Worm (Caenorhabditis elegans): ENCODE results near the gene ceh-43.

ceh-43 gene

DNA sequence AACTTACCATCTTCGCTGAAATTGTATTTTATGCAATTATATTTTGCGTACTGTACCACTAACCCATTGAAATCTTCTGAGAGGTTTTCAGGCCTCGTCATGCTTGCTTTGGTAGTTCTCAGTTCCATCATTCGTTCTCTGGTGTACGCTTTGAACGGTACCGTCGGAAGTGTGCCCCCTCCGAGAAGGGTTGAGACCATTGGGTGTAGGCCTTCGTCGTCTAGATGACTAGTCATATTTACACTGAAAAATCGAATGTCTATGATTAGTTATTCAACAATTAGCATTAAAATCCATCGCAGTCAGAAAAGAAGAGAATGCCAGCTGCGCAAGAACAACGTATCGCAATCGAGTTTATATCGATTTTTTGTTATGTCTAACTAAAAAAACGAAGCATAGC, 25.2 kb upstream of the ceh-43 start, which contains the start of gene ifet-1:
TSS of gene ifet-1 (minus strand) at position 243 of the 400 bp plus-strand sequence.
- TF ChIP-seq ama-1 (optimal IDR thresholded peaks at IDR 0.05): peak; percentile 12
- TF ChIP-seq snpc-4 (tag; optimal IDR thresholded peaks at IDR 0.05): no peak
- no peak for TF ChIP-seq lsy-12 (tag; optimal IDR thresholded peaks at IDR 0.05)

DNA sequence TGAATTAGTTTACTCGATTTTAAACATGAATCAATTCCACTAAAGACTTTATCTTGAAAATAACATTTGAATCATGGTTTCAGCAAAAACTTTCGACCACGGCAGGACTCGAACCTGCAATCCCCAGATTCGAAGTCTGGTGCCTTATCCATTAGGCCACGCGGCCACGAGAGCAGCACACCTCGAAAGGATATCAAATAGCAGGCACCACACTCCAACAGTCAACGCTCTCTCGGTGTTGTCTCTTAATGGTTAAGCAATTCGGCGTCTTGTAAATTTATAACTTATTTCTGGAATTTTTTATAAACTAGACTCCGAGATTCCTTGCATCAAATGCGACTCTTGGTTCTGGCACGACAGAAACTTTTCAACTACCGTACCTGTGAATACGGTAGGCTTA, 21.1 kb upstream of the ceh-43 start:
- TF ChIP-seq mml-1 (tag; optimal IDR thresholded peaks at IDR 0.05) (no peak), nhr-11 (tag; optimal IDR thresholded peaks at IDR 0.05) (no peak), jun-1 (tag; optimal IDR thresholded peaks at IDR 0.05) (peak; percentile 18), snpc-4 (tag; optimal IDR thresholded peaks at IDR 0.05) (peak; percentile 28), fkh-10 (GFP tag; optimal IDR thresholded peaks at IDR 0.05) (no peak), unc-39 (tag; optimal IDR thresholded peaks at IDR 0.05) (no peak), zag-1 (tag; optimal IDR thresholded peaks at IDR 0.05) (no peak), nhr-23 (tag; optimal IDR thresholded peaks at IDR 0.05) (peak; percentile 56), ztf-11 (tag; optimal IDR thresholded peaks at IDR 0.05) (no peak), lin-15B (tag; optimal IDR thresholded peaks at IDR 0.05) (peak; percentile 31), nhr-76 (tag; optimal IDR thresholded peaks at IDR 0.05) (no peak), pqm-1 (tag; optimal IDR thresholded peaks at IDR 0.05) (peak; percentile 8), pha-4 (tag; optimal IDR thresholded peaks at IDR 0.05) (peak; percentile 40), fkh-2 (tag; optimal IDR thresholded peaks at IDR 0.05) (no peak), sea-2 (GFP tag; optimal IDR thresholded peaks at IDR 0.05) (no peak), elt-2 (tag; optimal IDR thresholded peaks at IDR 0.05) (peak; percentile 48), daf-12 (tag; optimal IDR thresholded peaks at IDR 0.05) (no peak), R02D3.7 (tag; optimal IDR thresholded peaks at IDR 0.05) (no peak), nhr-12 (tag; optimal IDR thresholded peaks at IDR 0.05) (no peak), ZK546.5 (tag; optimal IDR thresholded peaks at IDR 0.05) (no peak), ceh-16 (tag; optimal IDR thresholded peaks at IDR 0.05) (no peak), nhr-67 (tag; optimal IDR thresholded peaks at IDR 0.05) (no peak), lsy-12 (tag; optimal IDR thresholded peaks at IDR 0.05) (peak; percentile 89), egl-5 (tag; optimal IDR thresholded peaks at IDR 0.05) (no peak), lin-39 (tag; optimal IDR thresholded peaks at IDR 0.05) (peak; percentile 28), eor-1 (tag; optimal IDR thresholded peaks at IDR 0.05) (no peak), tbx-2 (tag; optimal IDR thresholded peaks at IDR 0.05) (peak; percentile 52), elt-3 (tag; optimal IDR thresholded peaks at IDR 0.05) (no peak), fos-1 (tag; optimal IDR thresholded peaks at IDR 0.05) (no peak), ceh-82 (tag; optimal IDR thresholded peaks at IDR 0.05) (no peak), ceh-9 (tag; optimal IDR thresholded peaks at IDR 0.05) (no peak), ama-1 (optimal IDR thresholded peaks at IDR 0.05) (peak; percentile 46), hmg-11 (tag; optimal IDR thresholded peaks at IDR 0.05) (no peak), nhr-237 (tag; optimal IDR thresholded peaks at IDR 0.05) (no peak), mdl-1 (tag; optimal IDR thresholded peaks at IDR 0.05) (no peak), nhr-25 (tag; optimal IDR thresholded peaks at IDR 0.05) (no peak), unc-62 (GFP tag; optimal IDR thresholded peaks at IDR 0.05) (no peak), nhr-77 (tag; optimal IDR thresholded peaks at IDR 0.05) (no peak), elt-1 (tag; optimal IDR thresholded peaks at IDR 0.05) (no peak), nhr-43 (tag; optimal IDR thresholded peaks at IDR 0.05; ENCODE audit: poor library complexity, severe bottlenecking) (peak; percentile 78), nfya-1 (tag; optimal IDR thresholded peaks at IDR 0.05; ENCODE audit: insufficient read depth) (peak; percentile 60), ztf-4 (tag; optimal IDR thresholded peaks at IDR 0.05) (no peak), nhr-28 (tag; optimal IDR thresholded peaks at IDR 0.05) (no peak), ceh-28 (tag; optimal IDR thresholded peaks at IDR 0.05) (no peak), aly-2 (tag; optimal IDR thresholded peaks at IDR 0.05) (no peak), egl-27 (tag; optimal IDR thresholded peaks at IDR 0.05) (peak; percentile 11), skn-1 (tag; optimal IDR thresholded peaks at IDR 0.05) (no peak)

Data from whole organism, L3 larva.